Worm (Caenorhabditis elegans) whole organism, early embryonic: ENCODE results near the gene mtm-5.

ENCODE experiments used
- B0310.2 ChIP-seq: sonication (generic microtip); optimal IDR thresholded peaks from 2 replicates; lab custom pipeline; 2016; ENCODE audit warnings: mild to moderate bottlenecking, missing genetic modification characterization, missing compliant biosample characterization
- ceh-36 ChIP-seq: sonication (generic microtip); optimal IDR thresholded peaks from 2 replicates; lab custom pipeline; 2016; ENCODE audit warnings: missing genetic modification characterization, inconsistent platforms, missing compliant biosample characterization

DNA sequence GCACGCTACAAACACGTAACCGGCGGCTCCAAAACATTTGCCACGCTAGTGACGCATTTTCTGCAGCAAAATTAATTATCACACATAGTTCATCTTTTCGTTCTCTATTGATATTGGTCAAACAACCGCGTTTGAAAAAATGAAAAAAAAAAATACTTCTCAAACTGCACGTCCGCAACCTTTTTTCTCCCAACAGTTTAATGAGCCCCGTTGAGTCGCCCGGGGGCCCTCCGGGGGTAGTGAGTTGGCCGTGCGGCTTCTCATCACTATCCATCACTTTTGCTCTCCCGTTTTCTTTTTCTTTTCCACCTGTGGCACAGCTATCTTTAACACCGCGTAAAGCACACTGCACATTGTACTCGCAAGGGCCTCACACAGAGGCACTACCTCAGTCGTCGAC lies 33.8 kb downstream of the mtm-5 start:
- TF ChIP-seq B0310.2 (tag; lab: Kevin White, UChicago) = no peak
- no peak for TF ChIP-seq ceh-36 (tag; lab: Kevin White, UChicago)
